Fruit fly (Drosophila melanogaster) whole organism: ENCODE results near the gene CG15628.

Source experiments
- CG8478 ChIP-seq: fragments of >200 bp; optimal IDR thresholded peaks from 2 replicates; lab custom pipeline; 2018; ENCODE audit warnings: inconsistent platforms
- Dll ChIP-seq: fragments of >200 bp; optimal IDR thresholded peaks from 2 replicates; lab custom pipeline; 2017
- EcR ChIP-seq, 2 experiments: fragments of >200 bp; optimal IDR thresholded peaks; 2 replicates each; lab custom pipeline; 2017; ENCODE audit warnings: missing biosample characterization in 2 of 2, missing genetic modification characterization in 2 of 2, missing genetic modification reagents in 2 of 2
- pan ChIP-seq: fragments of >200 bp; optimal IDR thresholded peaks from 2 replicates; lab custom pipeline; 2017
- psq ChIP-seq: fragments of >200 bp; optimal IDR thresholded peaks from 2 replicates; lab custom pipeline; 2017
- usp ChIP-seq: fragments of >200 bp; optimal IDR thresholded peaks from 2 replicates; lab custom pipeline; 2017; ENCODE audit warnings: missing biosample characterization, missing genetic modification characterization, mixed read lengths

Gene CG15628

DNA sequence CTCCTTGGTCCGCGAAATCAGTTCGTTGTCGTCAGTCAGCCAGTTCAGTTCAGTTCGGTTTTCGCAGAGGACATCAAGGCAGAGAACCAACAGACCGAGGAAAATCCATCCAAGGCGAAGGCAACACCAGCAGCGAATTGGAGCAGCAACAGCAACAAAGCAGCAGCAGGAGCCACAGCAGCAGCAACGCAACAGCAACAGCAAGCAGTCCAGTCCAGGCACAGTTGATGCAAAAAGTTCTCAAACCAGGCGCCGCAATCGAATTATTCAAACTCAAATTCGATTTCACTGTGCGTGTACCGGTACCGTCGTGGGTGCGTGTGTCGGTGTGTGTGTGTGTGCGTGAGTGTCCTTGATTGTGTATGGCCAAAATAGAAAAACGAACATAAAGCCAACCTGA is at the start of gene CG15628:
TSS of gene CG15628 (plus strand) at position 18 of the 400 bp plus-strand sequence.
- no peak for TF ChIP-seq EcR (GFP tag; optimal IDR thresholded peaks at IDR 0.05; lab: Kevin White, UChicago)
- no peak for TF ChIP-seq CG8478 (lab: Kevin White, UChicago)
- TF ChIP-seq Dll (lab: Kevin White, UChicago), result no peak
- no peak for TF ChIP-seq usp (GFP tag; lab: Kevin White, UChicago)
- no peak for TF ChIP-seq pan (lab: Kevin White, UChicago)
- no peak for TF ChIP-seq psq (lab: Kevin White, UChicago)

DNA sequence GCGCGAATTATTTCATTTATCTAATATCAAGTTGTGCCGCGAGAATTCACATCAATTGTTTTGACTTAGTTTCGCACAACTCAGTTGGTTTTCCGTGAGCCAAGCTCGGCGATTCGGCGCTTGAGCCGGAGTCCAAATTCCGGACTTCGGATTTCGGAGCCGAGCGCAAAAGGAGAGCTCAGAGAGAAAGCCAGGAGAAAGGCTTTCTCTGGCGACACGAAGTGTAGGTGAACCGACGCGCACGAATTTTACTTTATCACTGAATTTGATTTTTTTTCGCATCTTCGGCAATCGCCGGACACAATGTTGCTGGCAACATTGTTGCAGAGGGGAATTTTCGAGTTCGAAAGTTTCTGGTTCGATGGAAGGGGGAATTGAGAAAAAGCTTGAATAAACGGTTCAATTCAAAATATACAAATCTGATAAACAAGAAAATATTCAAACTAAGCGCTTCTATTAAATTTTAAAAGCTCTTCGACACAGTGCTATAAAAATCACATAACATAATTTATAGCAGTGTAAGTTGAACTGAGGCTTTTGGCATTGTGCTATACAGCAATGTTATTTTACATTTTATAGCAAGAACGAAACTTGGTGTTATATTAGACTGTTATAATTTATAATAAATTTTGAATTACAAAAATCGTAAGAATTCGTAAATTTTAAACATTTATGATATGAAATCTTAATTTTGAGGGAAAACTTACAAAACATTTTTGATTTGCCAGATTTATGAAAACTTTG is 27.6 kb upstream of the CG15628 start, which contains the start of gene fipi:
TSS of gene fipi (minus strand) at position 265 of the 744 bp plus-strand sequence.
- no peak for TF ChIP-seq EcR (GFP tag; optimal IDR thresholded peaks at IDR 0.05; lab: Kevin White, UChicago)
- no peak for TF ChIP-seq CG8478 (lab: Kevin White, UChicago)
- no peak for TF ChIP-seq usp (GFP tag; lab: Kevin White, UChicago)
- no peak for TF ChIP-seq pan (lab: Kevin White, UChicago)
- TF ChIP-seq psq (lab: Kevin White, UChicago), result no peak
- TF ChIP-seq Dll (lab: Kevin White, UChicago), result no peak

DNA sequence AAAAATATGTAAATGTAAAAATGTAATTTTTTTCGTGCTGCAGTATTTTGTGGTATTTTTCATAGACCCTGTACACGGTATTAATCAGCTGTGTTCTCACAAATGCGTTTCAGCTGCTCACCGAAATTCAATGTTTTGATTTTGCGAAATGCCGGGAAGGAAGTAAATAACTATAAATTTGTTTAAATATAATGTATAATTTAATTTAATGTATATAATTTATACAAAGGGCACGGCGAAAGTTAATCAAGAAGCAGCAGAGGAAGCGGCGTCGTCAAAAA is 27.1 kb upstream of the CG15628 start, which contains the start of gene CG3294:
TSS of gene CG3294 (plus strand) at position 26 of the 281 bp plus-strand sequence.
- TF ChIP-seq usp (GFP tag; lab: Kevin White, UChicago) (no peak), EcR (GFP tag; optimal IDR thresholded peaks at IDR 0.05; lab: Kevin White, UChicago) (no peak), CG8478 (lab: Kevin White, UChicago) (no peak), pan (lab: Kevin White, UChicago) (no peak), psq (lab: Kevin White, UChicago) (no peak), Dll (lab: Kevin White, UChicago) (no peak)

DNA sequence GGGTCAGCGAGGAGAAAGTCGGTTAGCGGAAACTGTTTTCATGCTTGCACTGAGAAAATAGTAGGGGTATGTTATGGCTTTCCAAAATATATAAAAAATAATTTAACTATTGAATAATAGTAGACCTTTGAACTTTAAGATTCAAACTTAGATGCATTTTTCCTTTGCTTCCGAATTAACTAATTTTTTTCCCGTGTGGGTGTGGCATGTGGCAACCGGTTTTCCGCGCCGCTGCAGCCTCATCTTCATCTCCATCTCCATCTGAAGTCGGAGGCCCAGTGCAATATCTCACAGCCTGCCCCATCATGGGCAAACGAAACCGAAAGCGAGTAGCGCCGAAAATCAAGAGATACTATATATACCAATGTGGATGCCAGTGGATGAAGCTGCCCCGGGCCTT is 23.9 kb upstream of the CG15628 start:
- TF ChIP-seq usp (GFP tag; lab: Kevin White, UChicago) (no peak), EcR (GFP tag; optimal IDR thresholded peaks at IDR 0.05; lab: Kevin White, UChicago) (no peak), Dll (lab: Kevin White, UChicago) (no peak), CG8478 (lab: Kevin White, UChicago) (no peak)

DNA sequence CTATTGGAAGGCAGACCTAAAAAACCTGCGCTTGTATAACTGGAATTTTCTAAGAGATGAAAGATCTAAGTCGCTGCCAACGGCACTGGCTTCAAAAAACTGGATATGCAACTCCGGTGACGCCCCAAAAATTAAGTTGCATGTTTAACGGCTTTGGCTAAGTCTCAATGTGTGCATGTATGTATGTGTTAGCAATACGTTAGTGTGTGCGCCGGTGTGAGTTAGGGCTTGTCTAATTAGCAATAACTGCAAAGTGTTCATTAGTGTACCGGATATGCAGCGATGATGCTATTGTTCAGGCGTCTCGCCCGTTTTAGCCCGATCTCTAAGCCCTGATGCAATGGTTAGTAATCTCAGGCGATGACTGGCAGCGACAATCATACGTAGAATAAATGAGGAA is 22.7 kb upstream of the CG15628 start:
- TF ChIP-seq Dll (lab: Kevin White, UChicago) (no peak), EcR (GFP tag; optimal IDR thresholded peaks at IDR 0.05; lab: Kevin White, UChicago) (no peak), psq (lab: Kevin White, UChicago) (no peak), usp (GFP tag; lab: Kevin White, UChicago) (no peak), CG8478 (lab: Kevin White, UChicago) (no peak), pan (lab: Kevin White, UChicago) (no peak)

DNA sequence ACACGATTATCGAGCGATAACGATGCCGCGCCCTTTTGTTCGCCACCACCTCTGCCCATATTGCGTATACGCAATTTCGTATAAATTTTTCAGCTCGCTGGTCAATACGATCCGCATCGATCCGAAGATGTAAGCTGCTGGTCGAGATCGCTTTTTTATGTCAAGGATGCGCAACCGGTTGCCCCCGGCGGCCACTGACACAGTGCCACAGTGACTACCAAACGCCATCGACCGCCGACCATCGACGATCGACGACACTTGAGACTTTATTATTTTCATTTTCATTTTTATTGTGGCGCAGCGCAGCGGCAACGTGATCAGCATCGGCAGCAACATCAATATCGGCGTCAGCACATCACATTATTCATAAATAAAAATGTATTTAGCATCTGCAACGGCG is 21.5 kb upstream of the CG15628 start:
- no peak for TF ChIP-seq EcR (GFP tag; optimal IDR thresholded peaks at IDR 0.05; lab: Kevin White, UChicago)
- TF ChIP-seq usp (GFP tag; lab: Kevin White, UChicago), result no peak
- no peak for TF ChIP-seq pan (lab: Kevin White, UChicago)
- TF ChIP-seq Dll (lab: Kevin White, UChicago), result no peak
- no peak for TF ChIP-seq psq (lab: Kevin White, UChicago)
- TF ChIP-seq CG8478 (lab: Kevin White, UChicago), result no peak

DNA sequence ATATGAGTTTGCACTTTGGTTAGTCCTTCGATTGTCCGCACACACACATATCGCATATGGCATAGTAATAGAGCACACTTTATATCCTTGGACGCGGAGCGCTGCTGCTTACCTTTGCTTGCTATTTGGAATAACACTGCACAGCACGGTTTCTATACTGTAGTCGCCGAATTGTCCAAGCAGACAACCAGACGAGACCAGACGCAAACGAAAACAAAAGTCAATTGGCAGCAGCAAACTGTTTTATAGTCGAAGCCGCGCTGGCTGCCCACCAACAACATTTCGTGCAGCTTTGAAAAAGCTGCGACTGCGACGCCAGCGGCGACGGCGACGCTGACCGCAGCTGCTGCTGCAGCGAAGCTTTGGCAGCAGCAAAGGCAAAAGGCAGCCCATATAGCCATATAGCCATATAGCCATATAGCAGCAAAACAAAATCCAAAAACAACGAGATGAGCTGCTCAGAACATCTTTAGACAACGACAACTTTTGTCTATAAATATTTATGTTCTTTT is 19.8 kb upstream of the CG15628 start, which contains the start of gene slf:
TSS of gene slf (minus strand) at position 219 of the 512 bp plus-strand sequence.
- TF ChIP-seq psq (lab: Kevin White, UChicago) (no peak), CG8478 (lab: Kevin White, UChicago) (no peak), Dll (lab: Kevin White, UChicago) (no peak), usp (GFP tag; lab: Kevin White, UChicago) (no peak), EcR (GFP tag; optimal IDR thresholded peaks at IDR 0.05; lab: Kevin White, UChicago) (no peak), pan (lab: Kevin White, UChicago) (no peak)

DNA sequence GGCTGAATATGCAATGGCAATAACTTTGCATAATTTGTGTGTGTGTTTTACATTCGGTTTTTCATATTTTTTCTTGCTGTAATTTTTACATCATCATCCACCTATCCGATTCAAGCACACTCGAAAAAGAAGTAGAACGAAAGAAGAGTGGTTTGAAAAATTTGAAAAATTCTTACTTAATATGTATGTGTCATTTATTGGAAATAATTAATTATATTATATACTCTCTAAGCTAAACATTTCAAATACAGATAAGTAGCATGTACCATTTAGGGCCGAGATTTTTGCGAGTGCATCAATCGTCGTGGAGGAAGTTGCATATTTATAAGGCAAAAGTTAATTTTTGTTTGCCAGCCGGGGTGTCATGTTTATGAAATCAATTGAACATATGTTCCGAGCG is 15.5 kb upstream of the CG15628 start:
- TF ChIP-seq CG8478 (lab: Kevin White, UChicago), result no peak

DNA sequence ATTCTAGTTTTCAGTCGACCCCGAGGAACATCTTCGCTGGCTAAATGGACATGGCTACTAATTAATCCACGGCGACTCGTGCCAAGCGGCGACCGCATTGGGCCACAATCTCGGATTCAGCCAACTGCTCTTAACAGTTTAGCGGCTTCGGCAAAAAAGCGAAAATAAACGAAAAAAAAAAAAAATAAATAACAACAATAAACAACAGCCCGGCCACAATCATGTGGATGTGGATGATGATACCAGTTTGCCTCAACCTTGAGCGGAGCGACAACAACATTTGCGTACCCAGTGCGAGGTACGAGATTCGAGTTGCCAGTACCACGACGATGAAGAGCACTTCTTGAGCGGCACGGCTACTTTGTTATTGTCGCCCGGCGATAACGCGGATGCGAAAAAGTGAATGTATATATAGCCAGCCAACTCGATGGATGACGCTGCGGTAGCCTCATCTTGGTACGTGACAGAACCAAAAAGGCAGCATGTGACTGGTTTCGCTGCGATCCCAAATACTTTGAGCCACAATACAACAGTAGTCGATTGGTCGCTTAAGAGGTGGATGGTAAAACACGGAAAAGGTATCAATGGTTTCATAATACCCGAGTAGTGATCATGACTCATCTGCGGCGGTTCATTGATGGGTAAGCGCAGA is 13.5 kb upstream of the CG15628 start:
- TF ChIP-seq pan (lab: Kevin White, UChicago) (no peak), EcR (GFP tag; optimal IDR thresholded peaks at IDR 0.05; lab: Kevin White, UChicago) (no peak), CG8478 (lab: Kevin White, UChicago) (no peak), psq (lab: Kevin White, UChicago) (no peak), Dll (lab: Kevin White, UChicago) (no peak), usp (GFP tag; lab: Kevin White, UChicago) (no peak)

DNA sequence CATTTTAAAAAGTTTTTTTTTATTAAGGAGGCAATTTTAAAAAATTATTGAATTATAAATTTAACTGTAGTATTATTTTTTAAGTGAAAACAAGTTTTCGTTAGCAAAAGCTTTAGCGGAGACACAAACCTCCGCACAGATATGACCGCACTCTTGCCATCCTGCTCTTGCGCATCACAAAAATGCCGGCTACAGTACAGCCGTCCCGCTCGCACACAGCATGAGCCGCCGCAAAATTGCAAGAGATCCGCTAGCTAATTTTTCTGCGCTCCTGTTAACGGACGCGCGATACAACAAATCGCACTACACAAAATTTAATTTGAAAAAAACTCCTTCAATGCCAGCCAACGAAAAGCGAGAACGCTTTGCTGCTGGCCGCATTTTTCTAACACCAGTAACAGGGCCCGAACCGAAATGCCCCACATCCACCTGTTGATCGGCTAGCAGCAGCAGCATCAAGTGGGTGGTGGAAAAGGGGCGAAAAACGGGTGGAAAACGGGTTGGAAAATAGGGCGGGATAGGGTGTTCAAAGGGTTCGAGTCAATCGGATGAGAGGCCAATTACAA is 11.4 kb upstream of the CG15628 start:
- TF ChIP-seq psq (lab: Kevin White, UChicago) (no peak), CG8478 (lab: Kevin White, UChicago) (peak; percentile 79), EcR (GFP tag; optimal IDR thresholded peaks at IDR 0.05; lab: Kevin White, UChicago) (no peak)
